Worm (Caenorhabditis elegans): ENCODE measurements around the gene Y79H2A.4.

The Y79H2A.4 gene

DNA sequence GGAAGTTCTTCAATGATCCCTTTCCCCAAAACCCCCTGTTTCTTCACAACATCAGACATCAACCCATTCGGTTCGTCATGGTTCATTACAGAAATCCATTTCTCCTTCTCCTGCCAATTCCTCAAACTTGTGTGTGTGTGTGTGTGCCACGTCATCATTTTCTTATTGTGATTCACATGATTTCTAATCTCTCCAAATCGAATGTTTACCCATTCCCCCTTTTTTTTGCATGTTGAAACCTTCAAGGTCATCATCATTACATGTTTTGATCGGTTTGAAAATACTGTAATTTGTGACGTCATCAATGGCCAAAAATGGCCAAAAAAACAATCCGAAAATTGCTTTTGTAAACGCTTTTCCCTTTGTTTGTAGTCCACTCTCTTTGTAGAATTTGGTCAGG is 31.3 kb upstream of the Y79H2A.4 start:
- TF ChIP-seq tbx-11 (GFP tag; IDR thresholded peaks at IDR 0.05) (no peak), hmg-4 (GFP tag; optimal IDR thresholded peaks at IDR 0.05) (no peak), tra-4 (tag; optimal IDR thresholded peaks at IDR 0.05) (no peak), ceh-36 (tag; optimal IDR thresholded peaks at IDR 0.05) (no peak), scrt-1 (GFP tag; IDR thresholded peaks at IDR 0.05) (no peak), tbx-37 (GFP tag; conservative IDR thresholded peaks at IDR 0.05) (no peak), aly-1 (tag; optimal IDR thresholded peaks at IDR 0.05) (no peak), B0310.2 (tag; optimal IDR thresholded peaks at IDR 0.05) (no peak), ets-7 (tag; optimal IDR thresholded peaks at IDR 0.05) (no peak), sea-1 (GFP tag; conservative IDR thresholded peaks at IDR 0.05) (no peak), hmbx-1 (tag; optimal IDR thresholded peaks at IDR 0.05) (no peak), F13C5.2 (tag; optimal IDR thresholded peaks at IDR 0.05) (no peak), ceh-13 (GFP tag; optimal IDR thresholded peaks at IDR 0.05) (no peak), flt-1 (GFP tag; IDR thresholded peaks at IDR 0.05) (no peak)

DNA sequence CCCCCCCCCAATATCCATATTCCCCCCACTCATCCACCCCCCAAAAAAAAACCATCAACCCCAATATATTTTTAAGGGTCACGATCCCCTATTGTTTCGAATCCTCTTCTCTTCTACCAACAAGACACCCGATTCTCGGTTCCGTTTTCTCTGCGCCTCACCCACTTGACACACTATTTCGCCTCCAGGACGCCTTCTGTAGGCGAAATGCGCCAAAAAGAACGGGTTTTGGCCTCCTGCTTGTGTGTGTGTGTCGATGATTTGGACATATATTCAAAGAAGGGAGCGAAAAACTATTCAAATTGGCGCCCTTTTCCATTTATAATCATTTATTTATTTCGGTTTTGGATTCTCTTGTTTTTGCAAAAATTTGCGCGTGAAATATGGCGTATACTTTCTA is 28.0 kb upstream of the Y79H2A.4 start:
- TF ChIP-seq aly-1 (tag; optimal IDR thresholded peaks at IDR 0.05) = no peak
- no peak for TF ChIP-seq ceh-36 (tag; optimal IDR thresholded peaks at IDR 0.05)
- TF ChIP-seq tbx-37 (GFP tag; conservative IDR thresholded peaks at IDR 0.05) = no peak
- no peak for TF ChIP-seq ama-1 (optimal IDR thresholded peaks at IDR 0.05)
- TF ChIP-seq ets-7 (tag; optimal IDR thresholded peaks at IDR 0.05) = no peak

DNA sequence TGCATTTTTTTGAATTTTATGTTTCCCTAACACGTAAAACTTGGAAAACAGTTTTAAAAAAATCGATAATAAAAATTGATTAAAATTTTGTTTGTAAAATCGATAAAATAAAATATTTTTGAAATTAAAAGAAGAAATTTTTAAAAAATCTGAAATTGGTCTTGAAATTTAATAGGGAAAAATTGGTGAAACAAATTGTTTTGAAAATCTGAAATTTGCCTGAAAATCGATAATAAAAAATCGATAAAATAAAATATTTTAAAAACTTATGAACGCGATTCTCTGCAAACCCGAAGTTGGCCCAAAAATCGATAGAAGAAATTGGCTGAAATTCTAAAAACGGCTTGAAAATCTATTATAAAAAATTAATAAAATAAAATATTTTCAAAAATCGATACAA is 27.4 kb upstream of the Y79H2A.4 start:
- no peak for TF ChIP-seq aly-1 (tag; optimal IDR thresholded peaks at IDR 0.05)
- TF ChIP-seq tbx-11 (GFP tag; IDR thresholded peaks at IDR 0.05) = no peak
- no peak for TF ChIP-seq hmbx-1 (tag; optimal IDR thresholded peaks at IDR 0.05)
- no peak for TF ChIP-seq hmg-4 (GFP tag; optimal IDR thresholded peaks at IDR 0.05)
- no peak for TF ChIP-seq sea-1 (GFP tag; conservative IDR thresholded peaks at IDR 0.05)
- no peak for TF ChIP-seq ama-1 (optimal IDR thresholded peaks at IDR 0.05)
- TF ChIP-seq hnd-1 (tag; optimal IDR thresholded peaks at IDR 0.05) = no peak
- no peak for TF ChIP-seq tbx-37 (GFP tag; conservative IDR thresholded peaks at IDR 0.05)
- no peak for TF ChIP-seq scrt-1 (GFP tag; IDR thresholded peaks at IDR 0.05)
- no peak for TF ChIP-seq ets-7 (tag; optimal IDR thresholded peaks at IDR 0.05)
- no peak for TF ChIP-seq B0310.2 (tag; optimal IDR thresholded peaks at IDR 0.05)
- no peak for TF ChIP-seq pes-1 (GFP tag; IDR thresholded peaks at IDR 0.05)
- TF ChIP-seq F13C5.2 (tag; optimal IDR thresholded peaks at IDR 0.05) = no peak
- TF ChIP-seq ceh-36 (tag; optimal IDR thresholded peaks at IDR 0.05) = no peak

DNA sequence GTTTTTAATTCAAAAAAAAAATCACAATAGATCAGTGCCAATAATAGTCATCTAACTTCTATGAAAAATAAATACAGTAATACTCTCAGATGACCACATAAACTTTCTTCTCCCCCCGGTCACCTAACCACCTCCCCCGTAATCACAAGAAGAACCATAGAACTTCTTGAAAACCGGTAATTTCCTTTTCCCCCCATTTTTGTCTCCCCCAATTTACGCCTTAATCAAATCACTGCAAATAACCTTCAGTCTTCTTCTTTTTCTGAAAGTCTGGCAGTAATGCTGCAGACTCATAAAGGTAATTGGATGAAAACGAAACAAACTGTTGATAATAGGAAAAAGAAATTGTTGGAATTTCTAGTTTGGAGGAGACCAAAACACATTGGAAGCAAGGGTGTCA is 26.6 kb upstream of the Y79H2A.4 start:
- TF ChIP-seq ceh-36 (tag; optimal IDR thresholded peaks at IDR 0.05) (no peak), sea-1 (GFP tag; conservative IDR thresholded peaks at IDR 0.05) (no peak), B0310.2 (tag; optimal IDR thresholded peaks at IDR 0.05) (no peak), F13C5.2 (tag; optimal IDR thresholded peaks at IDR 0.05) (no peak), hnd-1 (tag; optimal IDR thresholded peaks at IDR 0.05) (no peak), tbx-11 (GFP tag; IDR thresholded peaks at IDR 0.05) (no peak), tbx-37 (GFP tag; conservative IDR thresholded peaks at IDR 0.05) (no peak), ama-1 (optimal IDR thresholded peaks at IDR 0.05) (no peak), flt-1 (GFP tag; IDR thresholded peaks at IDR 0.05) (no peak), hmg-4 (GFP tag; optimal IDR thresholded peaks at IDR 0.05) (no peak), aly-1 (tag; optimal IDR thresholded peaks at IDR 0.05) (no peak), ceh-13 (GFP tag; optimal IDR thresholded peaks at IDR 0.05) (no peak), hmbx-1 (tag; optimal IDR thresholded peaks at IDR 0.05) (no peak), scrt-1 (GFP tag; IDR thresholded peaks at IDR 0.05) (no peak), tra-4 (tag; optimal IDR thresholded peaks at IDR 0.05) (no peak), ets-7 (tag; optimal IDR thresholded peaks at IDR 0.05) (no peak), pes-1 (GFP tag; IDR thresholded peaks at IDR 0.05) (no peak)

DNA sequence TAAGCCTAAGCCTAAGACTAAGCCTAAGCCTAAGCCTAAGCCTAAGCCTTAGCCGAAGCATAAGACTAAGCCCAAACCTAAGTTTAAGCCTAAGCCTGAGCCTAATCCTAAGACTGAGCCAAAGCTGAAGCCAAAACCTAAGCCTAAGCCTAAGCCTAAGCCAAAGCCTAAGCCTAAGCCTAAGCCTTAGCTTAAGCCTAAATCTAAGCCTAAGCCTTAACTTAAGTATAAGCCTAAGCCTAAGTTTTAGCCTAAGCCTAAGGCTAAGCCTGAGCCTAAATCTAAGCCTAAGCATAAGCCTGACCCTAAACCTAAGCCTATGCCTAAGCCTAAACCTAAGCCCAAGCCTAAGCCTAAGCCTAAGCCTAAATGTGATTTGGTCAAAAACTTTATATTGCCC is 25.9 kb upstream of the Y79H2A.4 start:
- TF ChIP-seq ceh-36 (tag; optimal IDR thresholded peaks at IDR 0.05) = peak; percentile 89
- TF ChIP-seq B0310.2 (tag; optimal IDR thresholded peaks at IDR 0.05) = no peak

DNA sequence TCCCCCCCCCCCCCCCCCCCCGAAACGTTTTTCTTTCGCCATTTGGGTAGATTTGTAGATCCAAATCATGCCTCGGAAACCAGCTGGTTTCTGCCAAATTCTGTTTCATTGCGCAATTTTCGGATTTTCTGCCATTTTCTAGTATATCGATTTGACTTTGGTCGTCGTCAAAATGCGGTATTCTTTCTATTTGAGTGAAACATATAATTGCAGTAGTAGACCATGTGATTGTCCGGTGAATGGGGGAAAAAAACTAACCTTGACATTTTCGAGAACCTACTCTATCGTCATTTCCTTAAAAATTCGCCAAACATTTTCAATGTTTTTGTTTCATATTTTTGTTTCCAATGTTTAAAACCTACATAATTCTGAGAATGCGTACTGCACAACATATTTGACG is 25.5 kb upstream of the Y79H2A.4 start:
- no peak for TF ChIP-seq sea-1 (GFP tag; conservative IDR thresholded peaks at IDR 0.05)
- TF ChIP-seq tra-4 (tag; optimal IDR thresholded peaks at IDR 0.05) = no peak

DNA sequence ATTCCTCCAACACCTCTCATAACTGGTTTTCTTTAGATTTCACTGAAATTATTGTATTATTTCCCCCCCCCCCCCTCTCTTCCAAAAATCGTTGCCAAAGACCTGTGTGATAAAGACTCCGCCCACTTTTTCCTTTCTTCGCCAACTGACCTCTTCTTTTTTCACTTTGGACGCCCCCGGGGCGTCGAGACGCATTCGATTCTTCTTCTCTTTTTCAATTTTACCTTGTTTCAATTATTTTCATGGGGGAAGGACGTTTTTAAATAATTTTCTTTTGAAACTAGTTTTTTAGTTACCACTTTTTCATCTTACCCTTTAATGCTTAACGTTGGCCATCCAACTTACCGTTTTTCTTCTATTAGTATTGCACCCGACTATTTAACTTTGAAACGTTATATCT is 23.1 kb upstream of the Y79H2A.4 start:
- no peak for TF ChIP-seq F13C5.2 (tag; optimal IDR thresholded peaks at IDR 0.05)
- TF ChIP-seq hmbx-1 (tag; optimal IDR thresholded peaks at IDR 0.05) = no peak
- TF ChIP-seq pes-1 (GFP tag; IDR thresholded peaks at IDR 0.05) = no peak
- no peak for TF ChIP-seq flt-1 (GFP tag; IDR thresholded peaks at IDR 0.05)
- TF ChIP-seq aly-1 (tag; optimal IDR thresholded peaks at IDR 0.05) = no peak

DNA sequence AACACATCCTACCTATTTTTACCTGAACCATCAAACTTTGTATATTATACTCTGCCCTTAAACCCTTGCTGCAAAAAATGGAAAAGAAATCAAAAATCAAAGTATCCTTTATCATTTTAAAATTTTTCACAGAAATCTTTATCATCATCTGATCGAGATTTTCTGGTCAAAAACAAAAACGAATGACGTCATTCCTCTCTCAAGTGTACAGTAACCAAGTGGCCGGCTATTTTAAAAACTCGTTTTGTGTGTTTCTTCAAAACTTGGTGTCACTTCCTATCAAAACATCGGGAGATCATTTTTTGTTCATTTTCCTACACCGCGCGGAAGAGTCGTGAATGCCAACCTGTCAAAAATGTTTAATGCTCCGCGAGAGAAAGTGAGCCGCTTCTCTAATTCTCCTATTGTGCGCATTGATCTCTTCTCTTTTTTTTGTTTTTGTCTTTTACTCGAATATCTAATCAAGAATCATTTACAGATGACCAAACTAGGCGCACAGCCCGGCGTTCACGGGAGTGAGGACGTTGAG is 21.0 kb upstream of the Y79H2A.4 start, which contains the start of gene brp-1:
brp-1 (plus strand) TSS at position 479 of the 529 bp plus-strand sequence.
- TF ChIP-seq ama-1 (optimal IDR thresholded peaks at IDR 0.05) = no peak
- TF ChIP-seq aly-1 (tag; optimal IDR thresholded peaks at IDR 0.05) = no peak
- no peak for TF ChIP-seq hnd-1 (tag; optimal IDR thresholded peaks at IDR 0.05)
- TF ChIP-seq hmbx-1 (tag; optimal IDR thresholded peaks at IDR 0.05) = no peak
- TF ChIP-seq hmg-4 (GFP tag; optimal IDR thresholded peaks at IDR 0.05) = no peak
- TF ChIP-seq sea-1 (GFP tag; conservative IDR thresholded peaks at IDR 0.05) = no peak
- TF ChIP-seq scrt-1 (GFP tag; IDR thresholded peaks at IDR 0.05) = no peak
- TF ChIP-seq B0310.2 (tag; optimal IDR thresholded peaks at IDR 0.05) = no peak
- no peak for TF ChIP-seq tbx-11 (GFP tag; IDR thresholded peaks at IDR 0.05)
- TF ChIP-seq ets-7 (tag; optimal IDR thresholded peaks at IDR 0.05) = no peak
- no peak for TF ChIP-seq tra-4 (tag; optimal IDR thresholded peaks at IDR 0.05)
- TF ChIP-seq flt-1 (GFP tag; IDR thresholded peaks at IDR 0.05) = no peak
- no peak for TF ChIP-seq tbx-37 (GFP tag; conservative IDR thresholded peaks at IDR 0.05)
- TF ChIP-seq F13C5.2 (tag; optimal IDR thresholded peaks at IDR 0.05) = no peak
- no peak for TF ChIP-seq ceh-36 (tag; optimal IDR thresholded peaks at IDR 0.05)
- no peak for TF ChIP-seq pes-1 (GFP tag; IDR thresholded peaks at IDR 0.05)
